Worm (Caenorhabditis elegans): Measurements from ENCODE around the gene T19H5.4.

DNA sequence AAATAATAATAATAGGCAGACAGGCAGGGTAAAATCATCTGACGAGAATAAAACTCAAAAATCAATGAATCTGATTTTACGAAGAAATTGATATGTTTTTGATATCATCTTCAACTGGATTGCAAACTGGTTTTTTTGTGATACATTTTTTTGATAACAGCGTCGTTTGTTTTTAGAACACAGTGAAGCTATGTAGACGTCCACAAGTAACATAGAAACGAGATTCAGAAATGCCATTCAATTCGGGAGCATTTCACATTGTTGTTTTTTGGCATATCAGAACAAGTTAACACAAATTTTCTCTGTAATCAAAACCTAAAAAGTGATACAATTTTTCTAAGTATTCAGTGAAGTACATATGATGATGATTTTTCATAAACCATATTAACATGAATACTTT, 49.0 kb downstream of the T19H5.4 start, which contains the start of gene chil-13:
- TF ChIP-seq ceh-27 (GFP tag; optimal IDR thresholded peaks at IDR 0.05) (no peak), mes-4 (tag; optimal IDR thresholded peaks at IDR 0.05) (no peak), snpc-4 (GFP tag; optimal IDR thresholded peaks at IDR 0.05) (no peak), snpc-4 (tag; optimal IDR thresholded peaks at IDR 0.05) (no peak), egrh-3 (GFP tag; IDR thresholded peaks at IDR 0.05) (no peak), Y56A3A.18 (GFP tag; IDR thresholded peaks at IDR 0.05) (no peak), rec-8 (tag; optimal IDR thresholded peaks at IDR 0.05) (no peak), T26A5.8 (tag; optimal IDR thresholded peaks at IDR 0.05) (no peak)

Data from whole organism, young adult.